Fruit fly (Drosophila melanogaster) Kc167 (cell line): ENCODE measurements around the gene beta4GalT7.

ENCODE experiments used
- h ChIP-seq: fragments of >200 bp; optimal IDR thresholded peaks from 3 replicates; lab custom pipeline; 2018; ENCODE audit warnings: missing external identifiers
- insv ChIP-seq: fragments of >200 bp; optimal IDR thresholded peaks from 3 replicates; lab custom pipeline; 2018; ENCODE audit warnings: missing external identifiers
- psq ChIP-seq: fragments of >200 bp; optimal IDR thresholded peaks from 2 replicates; lab custom pipeline; 2017; ENCODE audit warnings: missing external identifiers
- ttk ChIP-seq: sonication (Bioruptor generic); optimal IDR thresholded peaks from 2 replicates; lab custom pipeline; 2017; ENCODE audit warnings: missing external identifiers

DNA sequence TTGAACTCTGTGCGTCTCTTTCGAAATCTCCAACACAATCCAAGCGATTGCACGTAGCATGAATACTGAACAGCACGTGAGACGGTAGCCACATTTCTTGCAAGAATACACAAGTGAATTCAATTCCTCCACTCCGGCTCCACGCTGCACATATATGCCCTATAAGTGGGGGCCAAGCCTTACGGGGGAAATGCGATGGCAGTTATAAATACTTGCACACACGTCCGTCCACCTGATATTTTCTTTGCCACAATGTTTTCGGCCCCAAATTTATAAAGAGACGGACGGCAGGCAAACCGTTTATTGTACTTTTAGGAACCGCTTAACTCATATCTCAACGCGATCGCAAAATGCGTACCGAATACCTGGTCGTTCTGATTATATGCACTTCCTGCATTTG lies 23.0 kb downstream of the beta4GalT7 start, which contains the start of gene CG11786:
- TF ChIP-seq psq (lab: Kevin White, UChicago), result no peak
- TF ChIP-seq insv (lab: Kevin White, UChicago), result no peak
- no peak for TF ChIP-seq ttk (lab: Kevin White, UChicago)
- TF ChIP-seq h (lab: Kevin White, UChicago), result no peak
